Fruit fly (Drosophila melanogaster) whole organism, embryonic: ENCODE results near the gene CG11836.

ENCODE experiments used
- BEAF-32 ChIP-seq: fragments of 200-800 bp; sonication (Bioruptor generic); optimal IDR thresholded peaks from 3 replicates; lab custom pipeline; 2017; ENCODE audit warnings: missing biosample characterization, missing genetic modification characterization, mild to moderate bottlenecking, moderate library complexity, missing genetic modification reagents
- CG10959 ChIP-seq: fragments of 200-800 bp; sonication (Bioruptor generic); IDR thresholded peaks from 2 replicates; pipeline ENCODE4 v1.3.6; 2022; ENCODE audit warnings: missing biosample characterization, missing genetic modification characterization
- CG11696 ChIP-seq: fragments of 200-800 bp; sonication (Bioruptor generic); IDR thresholded peaks from 2 replicates; pipeline ENCODE4 v1.3.6; 2022; ENCODE audit warnings: missing biosample characterization, missing genetic modification characterization
- CG12659 ChIP-seq: fragments of 200-800 bp; sonication (Bioruptor generic); optimal IDR thresholded peaks from 3 replicates; lab custom pipeline; 2017; ENCODE audit warnings: mild to moderate bottlenecking, missing biosample characterization, missing genetic modification reagents, missing genetic modification characterization
- CG15514 ChIP-seq: fragments of 200-800 bp; sonication (Bioruptor generic); optimal IDR thresholded peaks from 3 replicates; lab custom pipeline; 2017; ENCODE audit warnings: missing biosample characterization, missing genetic modification characterization, mild to moderate bottlenecking, moderate library complexity, missing genetic modification reagents
- CG1603 ChIP-seq: fragments of 200-800 bp; sonication (Bioruptor generic); optimal IDR thresholded peaks from 2 replicates; lab custom pipeline; 2019; ENCODE audit warnings: missing biosample characterization, mild to moderate bottlenecking, missing genetic modification characterization, moderate library complexity
- CG16813 ChIP-seq: fragments of 200-800 bp; sonication (Bioruptor generic); IDR thresholded peaks from 3 replicates; pipeline ENCODE4 v1.3.6; 2022; ENCODE audit warnings: missing biosample characterization, missing genetic modification characterization; ENCODE audit not compliant: partially characterized antibody
- CG33213 ChIP-seq: fragments of 200-800 bp; sonication (Bioruptor generic); optimal IDR thresholded peaks from 3 replicates; lab custom pipeline; 2016; ENCODE audit warnings: missing biosample characterization, missing genetic modification characterization
- CG3995 ChIP-seq: fragments of 200-800 bp; sonication (Bioruptor generic); optimal IDR thresholded peaks from 3 replicates; lab custom pipeline; 2016; ENCODE audit warnings: missing biosample characterization, missing genetic modification characterization
- CG4617 ChIP-seq: fragments of 200-800 bp; sonication (Bioruptor generic); optimal IDR thresholded peaks from 3 replicates; lab custom pipeline; 2016; ENCODE audit warnings: missing biosample characterization, missing genetic modification characterization, borderline replicate concordance
- CG6175 ChIP-seq: fragments of 200-800 bp; sonication (Bioruptor generic); IDR thresholded peaks from 3 replicates; pipeline ENCODE4 v1.3.6; 2022; ENCODE audit warnings: missing biosample characterization, missing genetic modification characterization
- CG6689 ChIP-seq: fragments of 200-800 bp; sonication (Bioruptor generic); IDR thresholded peaks from 2 replicates; pipeline ENCODE4 v1.3.6; 2022; ENCODE audit warnings: missing biosample characterization, missing genetic modification characterization
- CG7963 ChIP-seq: fragments of 200-800 bp; sonication (Bioruptor generic); IDR thresholded peaks from 3 replicates; pipeline ENCODE4 v1.3.6; 2022; ENCODE audit warnings: missing biosample characterization, missing genetic modification characterization; ENCODE audit not compliant: partially characterized antibody
- CG9797 ChIP-seq: fragments of 200-800 bp; sonication (Bioruptor generic); optimal IDR thresholded peaks from 3 replicates; lab custom pipeline; 2018; ENCODE audit warnings: missing biosample characterization, mild to moderate bottlenecking, missing genetic modification characterization
- D19A ChIP-seq: fragments of 200-800 bp; optimal IDR thresholded peaks from 3 replicates; lab custom pipeline; 2019; ENCODE audit warnings: missing biosample characterization, mild to moderate bottlenecking, missing genetic modification characterization, moderate library complexity
- Doc3 ChIP-seq: fragments of 200-800 bp; sonication (Bioruptor generic); IDR thresholded peaks from 3 replicates; pipeline ENCODE4 v1.3.6; 2022; ENCODE audit warnings: missing biosample characterization, missing genetic modification characterization; ENCODE audit not compliant: partially characterized antibody
- Dp ChIP-seq: fragments of 200-800 bp; sonication (Bioruptor generic); optimal IDR thresholded peaks from 2 replicates; lab custom pipeline; 2018; ENCODE audit warnings: missing biosample characterization, mild to moderate bottlenecking, missing genetic modification characterization, moderate library complexity
- E2f2 ChIP-seq: fragments of 200-800 bp; sonication (Bioruptor generic); IDR thresholded peaks from 2 replicates; pipeline ENCODE4 v1.3.6; 2022; ENCODE audit warnings: missing biosample characterization, missing genetic modification characterization
- Ets65A ChIP-seq: fragments of 200-800 bp; sonication (Bioruptor generic); peaks from one replicate; lab custom pipeline; 2016; ENCODE audit warnings: missing biosample characterization, missing genetic modification characterization
- Ets97D ChIP-seq: fragments of 200-800 bp; sonication (Bioruptor generic); optimal IDR thresholded peaks from 3 replicates; lab custom pipeline; 2016; ENCODE audit warnings: missing biosample characterization, missing genetic modification characterization
- H2.0 ChIP-seq: fragments of 200-800 bp; sonication (Bioruptor generic); IDR thresholded peaks from 2 replicates; pipeline ENCODE4 v1.3.6; 2022; ENCODE audit warnings: missing biosample characterization, missing genetic modification characterization
- HmgD ChIP-seq: fragments of 200-800 bp; sonication (Bioruptor generic); optimal IDR thresholded peaks from 3 replicates; lab custom pipeline; 2016; ENCODE audit warnings: missing biosample characterization, missing genetic modification characterization
- HmgZ ChIP-seq: fragments of 200-800 bp; sonication (Bioruptor generic); optimal IDR thresholded peaks from 2 replicates; lab custom pipeline; 2018; ENCODE audit warnings: missing biosample characterization, mild to moderate bottlenecking, missing genetic modification characterization
- Hmx ChIP-seq: fragments of 200-800 bp; sonication (Bioruptor generic); optimal IDR thresholded peaks from 2 replicates; lab custom pipeline; 2016; ENCODE audit warnings: missing biosample characterization, missing genetic modification characterization
- Jarid2 ChIP-seq: fragments of 200-800 bp; sonication (Bioruptor generic); optimal IDR thresholded peaks from 3 replicates; lab custom pipeline; 2017; ENCODE audit warnings: mild to moderate bottlenecking, missing biosample characterization, missing genetic modification reagents, missing genetic modification characterization
- Lhr ChIP-seq: fragments of 200-800 bp; sonication (Bioruptor generic); optimal IDR thresholded peaks from 3 replicates; lab custom pipeline; 2017; ENCODE audit warnings: mild to moderate bottlenecking, missing biosample characterization, missing genetic modification reagents, missing genetic modification characterization
- MBD-R2 ChIP-seq: fragments of 200-800 bp; sonication (Bioruptor generic); IDR thresholded peaks from 2 replicates; pipeline ENCODE4 v1.3.6; 2022; ENCODE audit warnings: missing biosample characterization, missing genetic modification characterization
- MESR4 ChIP-seq: fragments of 200-800 bp; sonication (Bioruptor generic); optimal IDR thresholded peaks from 2 replicates; lab custom pipeline; 2018; ENCODE audit warnings: missing biosample characterization, mild to moderate bottlenecking, missing genetic modification characterization, moderate library complexity
- Mrtf ChIP-seq: fragments of 200-800 bp; sonication (Bioruptor generic); IDR thresholded peaks from 3 replicates; pipeline ENCODE4 v1.3.6; 2022; ENCODE audit warnings: missing biosample characterization, missing genetic modification characterization
- NC2β ChIP-seq: fragments of 200-800 bp; sonication (Bioruptor generic); optimal IDR thresholded peaks from 2 replicates; lab custom pipeline; 2016; ENCODE audit warnings: missing biosample characterization, missing genetic modification characterization
- Nf-YA ChIP-seq: fragments of 200-800 bp; sonication (Bioruptor generic); IDR thresholded peaks from 2 replicates; pipeline ENCODE4 v1.3.6; 2022; ENCODE audit warnings: missing biosample characterization, missing genetic modification characterization
- Nf-YC ChIP-seq: fragments of 200-800 bp; optimal IDR thresholded peaks from 3 replicates; lab custom pipeline; 2019; ENCODE audit warnings: missing biosample characterization, mild to moderate bottlenecking, missing genetic modification characterization, moderate library complexity
- Sin3A ChIP-seq: fragments of >200 bp; optimal IDR thresholded peaks from 2 replicates; lab custom pipeline; 2018
- Sry-δ ChIP-seq: fragments of 200-800 bp; sonication (Bioruptor generic); optimal IDR thresholded peaks from 2 replicates; lab custom pipeline; 2016; ENCODE audit warnings: missing biosample characterization, missing genetic modification characterization
- YL-1 ChIP-seq: fragments of 200-800 bp; sonication (Bioruptor generic); optimal IDR thresholded peaks from 3 replicates; lab custom pipeline; 2017; ENCODE audit warnings: missing biosample characterization, mild to moderate bottlenecking, missing genetic modification characterization
- cg ChIP-seq: fragments of 200-800 bp; sonication (Bioruptor generic); optimal IDR thresholded peaks from 3 replicates; lab custom pipeline; 2019; ENCODE audit warnings: missing biosample characterization, mild to moderate bottlenecking, missing genetic modification characterization, moderate library complexity
- chinmo ChIP-seq: fragments of 200-800 bp; sonication (Bioruptor generic); IDR thresholded peaks from 4 replicates; pipeline ENCODE4 v1.3.6; 2022; ENCODE audit warnings: missing biosample characterization, missing genetic modification characterization; ENCODE audit not compliant: partially characterized antibody
- dpn ChIP-seq, 2 experiments: fragments of 200-800 bp; sonication (Bioruptor generic); optimal IDR thresholded peaks; 3 replicates each; lab custom pipeline; 2016; ENCODE audit warnings: missing biosample characterization in 2 of 2, missing genetic modification characterization in 2 of 2
- gfzf ChIP-seq: fragments of 200-800 bp; sonication (Bioruptor generic); optimal IDR thresholded peaks from 2 replicates; lab custom pipeline; 2016; ENCODE audit warnings: missing biosample characterization, mild to moderate bottlenecking, missing genetic modification characterization, moderate library complexity
- gsb-n ChIP-seq: fragments of 200-800 bp; sonication (Bioruptor generic); optimal IDR thresholded peaks from 3 replicates; lab custom pipeline; 2018; ENCODE audit warnings: missing biosample characterization, mild to moderate bottlenecking, missing genetic modification characterization
- h ChIP-seq: fragments of >200 bp; optimal IDR thresholded peaks from 2 replicates; lab custom pipeline; 2017
- jing ChIP-seq: fragments of 200-800 bp; sonication (Bioruptor generic); optimal IDR thresholded peaks from 2 replicates; lab custom pipeline; 2018; ENCODE audit warnings: missing biosample characterization, mild to moderate bottlenecking, missing genetic modification characterization
- knrl ChIP-seq: fragments of 200-800 bp; sonication (Bioruptor generic); IDR thresholded peaks from 3 replicates; pipeline ENCODE4 v1.3.6; 2022; ENCODE audit warnings: missing biosample characterization, missing genetic modification characterization; ENCODE audit not compliant: partially characterized antibody
- luna ChIP-seq: fragments of 200-800 bp; sonication (Bioruptor generic); optimal IDR thresholded peaks from 2 replicates; lab custom pipeline; 2016; ENCODE audit warnings: missing biosample characterization, missing genetic modification characterization
- pzg ChIP-seq: fragments of 200-800 bp; sonication (Bioruptor generic); optimal IDR thresholded peaks from 3 replicates; lab custom pipeline; 2018; ENCODE audit warnings: missing biosample characterization, mild to moderate bottlenecking, missing genetic modification characterization, moderate library complexity
- row ChIP-seq: fragments of 200-800 bp; sonication (Bioruptor generic); IDR thresholded peaks from 3 replicates; pipeline ENCODE4 v1.3.6; 2022; ENCODE audit warnings: missing biosample characterization, missing genetic modification characterization
- stwl ChIP-seq: fragments of 200-800 bp; sonication (Bioruptor generic); optimal IDR thresholded peaks from 3 replicates; lab custom pipeline; 2018; ENCODE audit warnings: missing biosample characterization, mild to moderate bottlenecking, missing genetic modification characterization, moderate library complexity
- trem ChIP-seq: fragments of 200-800 bp; optimal IDR thresholded peaks from 3 replicates; lab custom pipeline; 2019; ENCODE audit warnings: missing biosample characterization, mild to moderate bottlenecking, missing genetic modification characterization, moderate library complexity

CG11836 gene

DNA sequence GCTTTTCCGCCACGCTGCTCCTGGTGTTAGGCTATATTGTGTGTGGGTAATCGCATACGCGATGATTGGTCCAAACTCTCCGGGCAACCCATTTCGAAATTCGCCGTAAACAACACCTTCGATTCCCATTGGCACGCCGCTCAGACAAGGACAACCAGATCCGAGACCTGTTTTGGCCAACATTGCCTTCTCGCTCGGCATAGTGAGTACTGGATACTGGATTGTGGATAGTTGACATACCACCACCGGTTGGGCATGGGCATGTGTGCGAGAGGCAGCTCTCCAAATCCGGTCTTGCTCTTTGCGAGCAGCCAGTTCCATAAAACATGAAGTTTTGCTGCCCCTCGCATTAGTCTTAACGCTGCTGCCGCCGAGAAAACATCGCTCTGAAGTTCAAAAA, 23.7 kb downstream of the CG11836 start, which contains the start of gene fd96Cb (continued):
- TF ChIP-seq Nf-YC (tag; lab: Kevin White, UChicago) (peak; percentile 100), CG11696 (GFP tag; lab: Robert Waterston, UW) (no peak), CG3995 (GFP tag; lab: Kevin White, UChicago) (no peak), jing (GFP tag; lab: Kevin White, UChicago) (peak; percentile 34), Nf-YA (GFP tag; lab: Robert Waterston, UW) (peak; percentile 95)

DNA sequence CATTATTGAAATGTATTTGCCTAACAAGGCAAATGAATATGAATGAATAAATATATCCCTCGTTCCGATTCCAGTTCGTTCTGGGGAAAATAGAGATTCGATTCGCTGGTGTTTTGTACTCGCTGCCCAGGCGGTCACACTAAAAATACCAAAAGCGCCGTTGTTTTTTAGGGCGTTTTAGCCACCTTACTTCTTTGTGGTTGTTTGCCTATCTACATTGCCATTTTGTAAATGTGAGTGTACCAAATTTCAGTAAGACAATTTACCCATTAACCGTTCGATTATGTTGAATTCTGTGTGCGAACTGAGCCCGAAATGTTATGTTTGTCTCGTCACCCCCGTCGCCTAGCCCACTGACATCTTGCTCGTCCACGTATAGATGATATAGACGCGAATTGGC, 26.6 kb downstream of the CG11836 start, which contains the start of the genes CG33095 and CG33096:
Gene CG33095, plus strand, starts transcription at position 187 of the 400 bp plus-strand sequence.
Gene CG33096, plus strand, starts transcription at position 187 of the 400 bp plus-strand sequence.
- TF ChIP-seq BEAF-32 (peak; percentile 31), E2f2 (GFP tag; lab: Robert Waterston, UW) (peak; percentile 21; the same call in 1 of the 2 replicates), CG6689 (GFP tag; lab: Robert Waterston, UW) (peak; percentile 85), Mrtf (GFP tag; lab: Robert Waterston, UW) (no peak), Doc3 (GFP tag; lab: Robert Waterston, UW) (no peak), Dp (GFP tag; lab: Kevin White, UChicago) (peak; percentile 27), H2.0 (GFP tag; lab: Robert Waterston, UW) (no peak), Sin3A (lab: Kevin White, UChicago) (peak; percentile 9), row (peak; percentile 88), CG12659 (GFP tag; lab: Kevin White, UChicago) (peak; percentile 57), CG10959 (no peak), Hmx (no peak), CG6175 (GFP tag; lab: Robert Waterston, UW) (no peak), gsb-n (tag; lab: Kevin White, UChicago) (peak; percentile 83), pzg (GFP tag; lab: Kevin White, UChicago) (peak; percentile 76), Lhr (GFP tag; lab: Kevin White, UChicago) (peak; percentile 52), CG3995 (GFP tag; lab: Kevin White, UChicago) (peak; percentile 11), CG15514 (GFP tag; lab: Kevin White, UChicago) (peak; percentile 98), HmgZ (tag; lab: Kevin White, UChicago) (peak; percentile 68), D19A (peak; percentile 47), YL-1 (GFP tag; lab: Kevin White, UChicago) (peak; percentile 51), cg (peak; percentile 71), CG7963 (GFP tag; lab: Robert Waterston, UW) (no peak), MBD-R2 (GFP tag; lab: Robert Waterston, UW) (peak; percentile 83), CG9797 (peak; percentile 75), CG33213 (GFP tag; lab: Kevin White, UChicago) (peak; percentile 76), CG16813 (GFP tag; lab: Robert Waterston, UW) (0 out of 3 replicates have a peak, but pooled peaks have one; percentile 43), Sry-δ (GFP tag; lab: Kevin White, UChicago) (peak; percentile 38), luna (GFP tag; lab: Kevin White, UChicago) (no peak), CG4617 (GFP tag; lab: Kevin White, UChicago) (peak; percentile 84), Ets65A (GFP tag; lab: Kevin White, UChicago) (peak; percentile 86), gfzf (GFP tag; lab: Kevin White, UChicago) (peak; percentile 96), stwl (tag; lab: Kevin White, UChicago) (peak; percentile 84), Ets97D (GFP tag; lab: Kevin White, UChicago) (peak; percentile 47), h (lab: Kevin White, UChicago) (no peak), trem (peak; percentile 35), Jarid2 (GFP tag; lab: Kevin White, UChicago) (peak; percentile 21), MESR4 (peak; percentile 92), CG1603 (tag; lab: Kevin White, UChicago) (peak; percentile 84), dpn (GFP tag; optimal IDR thresholded peaks at IDR 0.05; lab: Kevin White, UChicago) (no peak), NC2β (peak; percentile 0), HmgD (GFP tag; lab: Kevin White, UChicago) (peak; percentile 7), chinmo (0 out of 4 replicates have a peak, but pooled peaks have one; percentile 38), knrl (GFP tag; lab: Robert Waterston, UW) (0 out of 3 replicates have a peak, but pooled peaks have one; percentile 10)
